Worm (Caenorhabditis elegans): ENCODE measurements around the gene akt-1.

DNA sequence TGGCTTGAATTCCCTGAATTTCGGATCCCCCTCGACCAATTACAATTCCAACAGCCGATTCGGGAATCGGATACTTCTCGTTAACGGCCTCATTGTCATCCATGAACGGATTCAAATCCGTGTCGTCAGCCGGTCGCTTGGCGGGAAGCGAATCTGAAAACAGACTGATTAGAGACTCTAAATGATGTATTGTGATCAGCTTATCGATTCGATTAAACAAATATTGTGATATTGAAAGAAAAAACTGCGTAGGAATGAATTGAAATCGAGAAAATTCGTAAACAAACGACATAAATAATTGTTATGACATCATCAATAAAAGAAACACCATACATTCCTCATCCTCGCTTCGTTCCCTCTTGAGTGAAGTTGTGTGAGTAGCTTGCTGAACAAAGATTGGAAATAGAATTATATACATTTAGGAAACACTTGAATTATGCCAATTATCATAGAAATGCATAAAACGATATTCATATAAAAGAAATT lies 10.7 kb upstream of the akt-1 start:
- TF ChIP-seq F13H6.1 (tag; optimal IDR thresholded peaks at IDR 0.05) (no peak), elt-2 (tag; optimal IDR thresholded peaks at IDR 0.05) (no peak), zip-5 (tag; optimal IDR thresholded peaks at IDR 0.05) (no peak), ceh-14 (tag; optimal IDR thresholded peaks at IDR 0.05) (no peak), nhr-232 (tag; optimal IDR thresholded peaks at IDR 0.05) (no peak), ceh-48 (tag; optimal IDR thresholded peaks at IDR 0.05) (no peak), elt-4 (tag; optimal IDR thresholded peaks at IDR 0.05) (no peak), hlh-13 (GFP tag; optimal IDR thresholded peaks at IDR 0.05) (no peak), unc-42 (tag; optimal IDR thresholded peaks at IDR 0.05) (no peak), sdc-2 (tag; optimal IDR thresholded peaks at IDR 0.05) (no peak), ahr-1 (tag; optimal IDR thresholded peaks at IDR 0.05) (no peak), fkh-10 (GFP tag; optimal IDR thresholded peaks at IDR 0.05) (no peak)
